Fruit fly (Drosophila melanogaster) whole organism, embryonic: ENCODE measurements around the gene CG31431.

Source experiments
- CG10431 ChIP-seq: fragments of 200-800 bp; sonication (Bioruptor generic); optimal IDR thresholded peaks from 3 replicates; lab custom pipeline; 2018; ENCODE audit warnings: missing biosample characterization, mild to moderate bottlenecking, missing genetic modification characterization
- CG11723 ChIP-seq: fragments of 200-800 bp; sonication (Bioruptor generic); optimal IDR thresholded peaks from 2 replicates; lab custom pipeline; 2017; ENCODE audit warnings: missing biosample characterization, mild to moderate bottlenecking, missing genetic modification characterization
- CG12769 ChIP-seq: fragments of 200-800 bp; sonication (Bioruptor generic); optimal IDR thresholded peaks from 2 replicates; lab custom pipeline; 2019; ENCODE audit warnings: missing biosample characterization, mild to moderate bottlenecking, missing genetic modification characterization, moderate library complexity
- CG15696 ChIP-seq: fragments of 200-800 bp; sonication (Bioruptor generic); optimal IDR thresholded peaks from 2 replicates; lab custom pipeline; 2019; ENCODE audit warnings: missing biosample characterization, mild to moderate bottlenecking, missing genetic modification characterization, moderate library complexity
- CG1603 ChIP-seq: fragments of 200-800 bp; sonication (Bioruptor generic); optimal IDR thresholded peaks from 2 replicates; lab custom pipeline; 2019; ENCODE audit warnings: missing biosample characterization, mild to moderate bottlenecking, missing genetic modification characterization, moderate library complexity
- CG16779 ChIP-seq: fragments of 200-800 bp; sonication (Bioruptor generic); IDR thresholded peaks from 2 replicates; pipeline ENCODE4 v1.3.6; 2022; ENCODE audit warnings: missing biosample characterization, missing genetic modification characterization
- CG17361 ChIP-seq: fragments of 200-800 bp; sonication (Bioruptor generic); IDR thresholded peaks from 3 replicates; pipeline ENCODE4 v1.3.6; 2022; ENCODE audit warnings: missing biosample characterization, missing genetic modification characterization
- CG2202 ChIP-seq: fragments of 200-800 bp; sonication (Bioruptor generic); optimal IDR thresholded peaks from 2 replicates; lab custom pipeline; 2018; ENCODE audit warnings: missing biosample characterization, mild to moderate bottlenecking, missing genetic modification characterization
- CG2678 ChIP-seq: fragments of 200-800 bp; sonication (Bioruptor generic); optimal IDR thresholded peaks from 3 replicates; lab custom pipeline; 2019; ENCODE audit warnings: missing biosample characterization, mild to moderate bottlenecking, missing genetic modification characterization, moderate library complexity
- CG30020 ChIP-seq: fragments of 200-800 bp; optimal IDR thresholded peaks from 2 replicates; lab custom pipeline; 2019; ENCODE audit warnings: missing biosample characterization, mild to moderate bottlenecking, missing genetic modification characterization, moderate library complexity
- CG30403 ChIP-seq: fragments of 200-800 bp; sonication (Bioruptor generic); optimal IDR thresholded peaks from 3 replicates; lab custom pipeline; 2016; ENCODE audit warnings: missing biosample characterization, missing genetic modification characterization
- CG4360 ChIP-seq: fragments of 200-800 bp; sonication (Bioruptor generic); IDR thresholded peaks from 2 replicates; pipeline ENCODE4 v1.3.6; 2022; ENCODE audit warnings: missing biosample characterization, missing genetic modification characterization
- CG6689 ChIP-seq: fragments of 200-800 bp; sonication (Bioruptor generic); IDR thresholded peaks from 2 replicates; pipeline ENCODE4 v1.3.6; 2022; ENCODE audit warnings: missing biosample characterization, missing genetic modification characterization
- CG8388 ChIP-seq: fragments of 200-800 bp; sonication (Bioruptor generic); optimal IDR thresholded peaks from 2 replicates; lab custom pipeline; 2019; ENCODE audit warnings: missing biosample characterization, mild to moderate bottlenecking, missing genetic modification characterization, moderate library complexity
- CG8924 ChIP-seq: fragments of 200-800 bp; optimal IDR thresholded peaks from 3 replicates; lab custom pipeline; 2019; ENCODE audit warnings: missing biosample characterization, mild to moderate bottlenecking, missing genetic modification characterization, moderate library complexity
- CG9797 ChIP-seq: fragments of 200-800 bp; sonication (Bioruptor generic); optimal IDR thresholded peaks from 3 replicates; lab custom pipeline; 2018; ENCODE audit warnings: missing biosample characterization, mild to moderate bottlenecking, missing genetic modification characterization
- CkIIα-i1 ChIP-seq: fragments of 200-800 bp; sonication (Bioruptor generic); IDR thresholded peaks from 2 replicates; pipeline ENCODE4 v1.3.6; 2022; ENCODE audit warnings: missing biosample characterization, missing genetic modification characterization
- D19B ChIP-seq: fragments of 200-800 bp; sonication (Bioruptor generic); optimal IDR thresholded peaks from 2 replicates; lab custom pipeline; 2017; ENCODE audit warnings: missing biosample characterization, mild to moderate bottlenecking, missing genetic modification characterization
- HLHmδ ChIP-seq: fragments of 200-800 bp; sonication (Bioruptor generic); optimal IDR thresholded peaks from 2 replicates; lab custom pipeline; 2018; ENCODE audit warnings: missing biosample characterization, mild to moderate bottlenecking, missing genetic modification characterization, moderate library complexity
- Hmr ChIP-seq: fragments of 200-800 bp; sonication (Bioruptor generic); optimal IDR thresholded peaks from 3 replicates; lab custom pipeline; 2017; ENCODE audit warnings: mild to moderate bottlenecking, missing biosample characterization, missing genetic modification reagents, missing genetic modification characterization
- Hmx ChIP-seq: fragments of 200-800 bp; sonication (Bioruptor generic); optimal IDR thresholded peaks from 2 replicates; lab custom pipeline; 2016; ENCODE audit warnings: missing biosample characterization, missing genetic modification characterization
- Hr51 ChIP-seq, 2 experiments: fragments of 200-800 bp; sonication (Bioruptor generic); optimal IDR thresholded peaks; 2 replicates in 1 of 2; 3 replicates in 1 of 2; lab custom pipeline; 2016 to 2018; ENCODE audit warnings: missing biosample characterization in 2 of 2, missing genetic modification characterization in 2 of 2, mild to moderate bottlenecking in 1 of 2, moderate library complexity in 1 of 2
- Myb ChIP-seq: fragments of 200-800 bp; sonication (Bioruptor generic); optimal IDR thresholded peaks from 2 replicates; lab custom pipeline; 2016; ENCODE audit warnings: missing biosample characterization, missing genetic modification characterization
- Rx ChIP-seq: fragments of 200-800 bp; sonication (Bioruptor generic); IDR thresholded peaks from 2 replicates; pipeline ENCODE4 v1.3.6; 2022; ENCODE audit warnings: missing biosample characterization, missing genetic modification characterization
- Scr ChIP-seq: fragments of 200-800 bp; sonication (Bioruptor generic); IDR thresholded peaks from 2 replicates; pipeline ENCODE4 v1.3.6; 2022; ENCODE audit warnings: missing biosample characterization, missing genetic modification characterization; ENCODE audit not compliant: partially characterized antibody
- Tbp ChIP-seq: fragments of >200 bp; optimal IDR thresholded peaks from 2 replicates; lab custom pipeline; 2018; ENCODE audit warnings: missing biosample characterization, missing genetic modification characterization
- Usf ChIP-seq: fragments of 200-800 bp; sonication (Bioruptor generic); optimal IDR thresholded peaks from 2 replicates; lab custom pipeline; 2017; ENCODE audit warnings: missing genotype, missing biosample characterization, missing genetic modification characterization
- ap ChIP-seq: fragments of 200-800 bp; sonication (Bioruptor generic); IDR thresholded peaks from 2 replicates; pipeline ENCODE4 v1.3.6; 2022; ENCODE audit warnings: missing biosample characterization, missing genetic modification characterization
- ase ChIP-seq: fragments of 200-800 bp; sonication (Bioruptor generic); IDR thresholded peaks from 3 replicates; pipeline ENCODE4 v1.3.6; 2022; ENCODE audit warnings: missing biosample characterization, missing genetic modification characterization
- ato ChIP-seq: fragments of 200-800 bp; sonication (Bioruptor generic); IDR thresholded peaks from 2 replicates; pipeline ENCODE4 v1.3.6; 2022; ENCODE audit warnings: missing biosample characterization, missing genetic modification characterization; ENCODE audit not compliant: partially characterized antibody
- cato ChIP-seq: fragments of 200-800 bp; sonication (Bioruptor generic); optimal IDR thresholded peaks from 2 replicates; lab custom pipeline; 2016; ENCODE audit warnings: missing biosample characterization, missing genetic modification characterization, borderline replicate concordance
- ftz-f1 ChIP-seq: fragments of 200-800 bp; sonication (Bioruptor generic); optimal IDR thresholded peaks from 2 replicates; lab custom pipeline; 2016; ENCODE audit warnings: missing biosample characterization, missing genetic modification characterization
- gcm ChIP-seq: fragments of 200-800 bp; sonication (Bioruptor generic); optimal IDR thresholded peaks from 2 replicates; lab custom pipeline; 2019; ENCODE audit warnings: missing biosample characterization, mild to moderate bottlenecking, missing genetic modification characterization, moderate library complexity
- inv ChIP-seq: fragments of 200-800 bp; sonication (Bioruptor generic); IDR thresholded peaks from 2 replicates; pipeline ENCODE4 v1.3.6; 2022; ENCODE audit warnings: missing biosample characterization, missing genetic modification characterization; ENCODE audit not compliant: partially characterized antibody
- jing ChIP-seq: fragments of 200-800 bp; sonication (Bioruptor generic); optimal IDR thresholded peaks from 2 replicates; lab custom pipeline; 2018; ENCODE audit warnings: missing biosample characterization, mild to moderate bottlenecking, missing genetic modification characterization
- kni ChIP-seq: fragments of 200-800 bp; sonication (Bioruptor generic); optimal IDR thresholded peaks from 3 replicates; lab custom pipeline; 2017; ENCODE audit warnings: mild to moderate bottlenecking, missing biosample characterization, missing genetic modification reagents, missing genetic modification characterization
- nerfin-1 ChIP-seq: fragments of 200-800 bp; sonication (Bioruptor generic); optimal IDR thresholded peaks from 3 replicates; lab custom pipeline; 2019; ENCODE audit warnings: missing biosample characterization, mild to moderate bottlenecking, missing genetic modification characterization, moderate library complexity
- odd ChIP-seq: fragments of 200-800 bp; sonication (Bioruptor generic); optimal IDR thresholded peaks from 2 replicates; lab custom pipeline; 2017; ENCODE audit warnings: missing biosample characterization, mild to moderate bottlenecking, missing genetic modification characterization
- org-1 ChIP-seq: fragments of 200-800 bp; sonication (Bioruptor generic); optimal IDR thresholded peaks from 2 replicates; lab custom pipeline; 2017; ENCODE audit warnings: missing biosample characterization, missing genetic modification characterization
- otp ChIP-seq: fragments of 200-800 bp; sonication (Bioruptor generic); IDR thresholded peaks from 3 replicates; pipeline ENCODE4, ENCODE4 v1.3.6; 2022; ENCODE audit warnings: missing biosample characterization, missing genetic modification characterization
- pros ChIP-seq: fragments of 200-800 bp; sonication (Bioruptor generic); optimal IDR thresholded peaks from 3 replicates; lab custom pipeline; 2019; ENCODE audit warnings: missing biosample characterization, mild to moderate bottlenecking, missing genetic modification characterization, moderate library complexity
- pzg ChIP-seq: fragments of 200-800 bp; sonication (Bioruptor generic); optimal IDR thresholded peaks from 3 replicates; lab custom pipeline; 2018; ENCODE audit warnings: missing biosample characterization, mild to moderate bottlenecking, missing genetic modification characterization, moderate library complexity
- sim ChIP-seq: fragments of 200-800 bp; sonication (Bioruptor generic); IDR thresholded peaks from 2 replicates; pipeline ENCODE4 v1.3.6; 2022; ENCODE audit warnings: missing biosample characterization, missing genetic modification characterization
- so ChIP-seq: fragments of 200-800 bp; sonication (Bioruptor generic); IDR thresholded peaks from 3 replicates; pipeline ENCODE4 v1.3.6; 2022; ENCODE audit warnings: missing biosample characterization, missing genetic modification characterization
- unpg ChIP-seq: fragments of 200-800 bp; sonication (Bioruptor generic); optimal IDR thresholded peaks from 3 replicates; lab custom pipeline; 2018; ENCODE audit warnings: missing biosample characterization, mild to moderate bottlenecking, missing genetic modification characterization, moderate library complexity

Gene CG31431

DNA sequence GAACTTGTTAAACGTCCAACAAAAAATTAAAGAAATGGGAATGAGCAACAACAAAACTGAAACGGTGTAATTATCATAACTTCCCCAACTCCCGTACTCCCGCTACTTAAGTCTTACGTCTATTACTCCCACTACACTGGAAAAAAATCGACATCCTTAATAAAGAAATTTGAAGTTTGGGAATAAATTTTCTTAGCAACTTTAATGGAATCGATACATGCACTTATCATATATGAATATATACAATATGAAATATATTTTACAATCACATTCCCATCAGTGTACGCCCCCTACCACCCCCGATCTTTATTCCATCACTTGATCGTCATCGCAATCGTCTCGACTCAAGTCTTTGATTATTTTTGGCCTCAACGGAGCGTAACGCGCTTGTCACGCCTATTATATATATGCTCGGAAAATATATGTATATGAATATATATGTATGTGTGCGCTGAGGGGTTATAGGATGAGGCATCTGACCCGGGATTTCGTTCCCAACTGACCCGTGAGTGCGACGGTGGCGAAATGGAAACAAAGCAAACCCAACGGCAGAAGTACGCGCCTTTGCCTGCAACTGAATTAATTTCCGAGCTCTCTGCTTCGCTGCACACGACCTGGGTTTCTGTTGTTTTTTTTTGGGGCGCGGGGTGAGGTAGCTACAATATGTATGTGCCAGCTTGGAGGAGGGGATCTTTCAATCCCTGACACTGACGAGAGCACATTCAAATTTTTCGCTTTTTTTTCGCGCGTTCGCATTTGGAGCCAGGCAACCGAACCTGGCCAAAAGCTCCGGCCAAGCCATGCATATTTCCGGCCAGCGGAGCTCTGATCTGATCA is 36.0 kb upstream of the CG31431 start (continued):
- TF ChIP-seq CG2202 (tag; lab: Kevin White, UChicago): peak; percentile 49
- TF ChIP-seq CG6689 (GFP tag; lab: Robert Waterston, UW): peak; percentile 47; the same call in 1 of the 2 replicates
- no peak for TF ChIP-seq pzg (GFP tag; lab: Kevin White, UChicago)
- TF ChIP-seq CG8924: peak; percentile 14
- peak; percentile 38 for TF ChIP-seq nerfin-1
- peak; percentile 17 for TF ChIP-seq CG12769 (tag; lab: Kevin White, UChicago)
- peak; percentile 77 for TF ChIP-seq pros (GFP tag; lab: Kevin White, UChicago)
- TF ChIP-seq CG30403: peak; percentile 5
- peak; percentile 58; the same call in 2 of the 3 replicates for TF ChIP-seq CG17361 (GFP tag; lab: Robert Waterston, UW)
- peak; percentile 70 for TF ChIP-seq CG1603 (tag; lab: Kevin White, UChicago)

DNA sequence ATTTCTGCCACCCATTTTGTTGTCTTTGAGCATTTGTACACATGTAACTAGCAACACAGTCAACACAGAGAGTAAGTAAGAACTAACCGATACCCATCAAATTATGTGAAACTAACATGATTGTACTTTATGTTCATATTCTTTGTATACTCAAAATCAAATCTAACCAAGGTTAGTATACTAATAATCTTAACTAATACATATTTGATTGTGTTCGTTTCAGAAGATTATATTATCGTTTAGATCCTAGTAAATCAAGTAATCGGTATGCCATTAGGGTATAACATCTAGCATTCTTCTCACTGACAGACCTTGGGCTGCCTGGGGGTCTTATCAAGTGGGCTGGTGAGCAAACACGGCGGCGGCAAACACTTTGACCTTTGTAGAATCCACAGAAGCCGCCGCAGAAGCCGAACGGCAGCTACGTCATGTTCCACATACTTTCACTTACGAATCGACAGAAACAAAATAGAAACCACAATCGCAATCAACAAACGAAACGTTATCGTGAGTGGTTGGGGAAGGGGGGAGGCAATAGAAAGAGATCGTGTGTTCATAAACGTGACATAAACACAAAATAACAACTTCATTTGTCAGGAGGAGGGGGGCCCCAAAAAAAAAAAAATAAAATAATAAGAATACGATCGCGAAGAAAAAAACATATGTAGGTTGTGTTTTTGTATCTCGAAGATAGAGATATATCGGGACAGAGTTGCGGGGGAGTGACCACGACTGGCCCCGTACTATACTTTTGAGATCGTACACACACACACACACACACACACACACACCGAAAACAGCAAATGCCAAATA is 34.9 kb upstream of the CG31431 start:
- TF ChIP-seq ase (GFP tag; lab: Robert Waterston, UW): no peak
- no peak for TF ChIP-seq Rx
- no peak for TF ChIP-seq CkIIα-i1 (GFP tag; lab: Robert Waterston, UW)
- no peak for TF ChIP-seq CG4360
- TF ChIP-seq CG15696: peak; percentile 34
- no peak for TF ChIP-seq cato (GFP tag; lab: Kevin White, UChicago)
- TF ChIP-seq Hmx (GFP tag; lab: Kevin White, UChicago): no peak
- no peak for TF ChIP-seq sim (GFP tag; lab: Robert Waterston, UW)
- TF ChIP-seq Hr51 (GFP tag; optimal IDR thresholded peaks at IDR 0.05; lab: Kevin White, UChicago): no peak
- no peak for TF ChIP-seq org-1 (GFP tag; lab: Kevin White, UChicago)
- TF ChIP-seq inv (GFP tag; lab: Robert Waterston, UW): no peak
- no peak for TF ChIP-seq jing (GFP tag; lab: Kevin White, UChicago)
- TF ChIP-seq Tbp (GFP tag; lab: Kevin White, UChicago): no peak
- TF ChIP-seq kni (GFP tag; lab: Kevin White, UChicago): peak; percentile 9
- no peak for TF ChIP-seq unpg (GFP tag; lab: Kevin White, UChicago)
- no peak for TF ChIP-seq Myb (GFP tag; lab: Kevin White, UChicago)
- no peak for TF ChIP-seq CG30020
- peak; percentile 48 for TF ChIP-seq D19B
- no peak for TF ChIP-seq ato (GFP tag; lab: Robert Waterston, UW)
- TF ChIP-seq Hmr: no peak
- peak; percentile 39 for TF ChIP-seq ftz-f1 (GFP tag; lab: Kevin White, UChicago)
- no peak for TF ChIP-seq CG16779 (GFP tag; lab: Robert Waterston, UW)
- no peak for TF ChIP-seq ap (GFP tag; lab: Robert Waterston, UW)
- TF ChIP-seq Scr (GFP tag; lab: Robert Waterston, UW): no peak
- TF ChIP-seq otp (GFP tag; lab: Robert Waterston, UW): peak; percentile 23; the same call in 1 of the 3 replicates
- TF ChIP-seq CG8388 (GFP tag; lab: Kevin White, UChicago): peak; percentile 1
- TF ChIP-seq Usf (GFP tag; lab: Kevin White, UChicago): no peak
- TF ChIP-seq CG9797 (GFP tag; lab: Kevin White, UChicago): no peak
- TF ChIP-seq odd (GFP tag; lab: Kevin White, UChicago): peak; percentile 39
- no peak for TF ChIP-seq CG10431 (GFP tag; lab: Kevin White, UChicago)
- no peak for TF ChIP-seq gcm (GFP tag; lab: Kevin White, UChicago)
- no peak for TF ChIP-seq HLHmδ
- TF ChIP-seq CG2678 (tag; lab: Kevin White, UChicago): peak; percentile 0
- peak; percentile 48 for TF ChIP-seq CG2202 (tag; lab: Kevin White, UChicago)
- 0 out of 3 replicates have a peak, but pooled peaks have one; percentile 46 for TF ChIP-seq so
- no peak for TF ChIP-seq CG11723 (GFP tag; lab: Kevin White, UChicago)
